Worm (Caenorhabditis elegans): ENCODE data around the gene C02E7.8.

DNA sequence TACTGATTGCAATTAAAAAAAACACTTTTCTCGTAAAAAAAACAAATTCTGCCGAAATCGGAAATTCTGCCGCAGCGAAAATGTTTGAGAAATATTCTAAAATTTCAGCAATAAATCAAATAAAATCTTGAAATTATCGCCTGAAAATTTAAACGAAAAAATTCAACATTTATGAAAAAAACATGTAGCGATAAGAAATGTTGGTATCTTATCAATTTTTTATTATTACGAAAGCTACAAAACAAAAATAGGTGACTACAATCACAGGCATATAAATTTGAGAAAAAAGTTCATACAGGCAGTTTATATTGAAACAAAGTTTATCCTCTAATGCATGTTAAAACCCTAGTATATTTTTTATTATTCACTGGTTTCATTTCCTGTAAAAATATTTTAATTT is 14.6 kb downstream of the C02E7.8 start, which contains the start of gene ugt-14:
- no peak for TF ChIP-seq dao-5 (tag; optimal IDR thresholded peaks at IDR 0.05)
- TF ChIP-seq him-1 (tag; optimal IDR thresholded peaks at IDR 0.05): no peak
